Worm (Caenorhabditis elegans) whole organism, early embryonic: ENCODE data around the gene C36C5.14.

Experiments
- F13C5.2 ChIP-seq: sonication (generic microtip); optimal IDR thresholded peaks from 2 replicates; lab custom pipeline; 2017; ENCODE audit warnings: mild to moderate bottlenecking, missing genetic modification characterization, inconsistent platforms, missing compliant biosample characterization
- aly-1 ChIP-seq: sonication (generic microtip); optimal IDR thresholded peaks from 2 replicates; lab custom pipeline; 2016; ENCODE audit warnings: missing genetic modification characterization, missing compliant biosample characterization
- ama-1 ChIP-seq: fragments of 150-350 bp; optimal IDR thresholded peaks from 2 replicates; lab custom pipeline; 2014
- ceh-36 ChIP-seq: sonication (generic microtip); optimal IDR thresholded peaks from 2 replicates; lab custom pipeline; 2016; ENCODE audit warnings: missing genetic modification characterization, inconsistent platforms, missing compliant biosample characterization
- flt-1 ChIP-seq: fragments of 200-800 bp; sonication (Bioruptor generic); IDR thresholded peaks from 2 replicates; pipeline ENCODE4 v1.3.6; 2022; ENCODE audit warnings: missing genetic modification characterization, missing compliant biosample characterization
- hmbx-1 ChIP-seq: sonication (generic microtip); optimal IDR thresholded peaks from 2 replicates; lab custom pipeline; 2016; ENCODE audit warnings: mild to moderate bottlenecking, missing genetic modification characterization, missing compliant biosample characterization
- hmg-4 ChIP-seq: fragments of 200-800 bp; sonication (Bioruptor generic); optimal IDR thresholded peaks from 2 replicates; lab custom pipeline; 2018; ENCODE audit warnings: mild to moderate bottlenecking, missing genetic modification characterization, missing compliant biosample characterization
- pes-1 ChIP-seq: fragments of 200-800 bp; sonication (Bioruptor generic); IDR thresholded peaks from 2 replicates; pipeline ENCODE4 v1.3.6; 2022; ENCODE audit warnings: missing genetic modification reagents, missing genetic modification characterization, missing compliant biosample characterization
- scrt-1 ChIP-seq: fragments of 200-800 bp; sonication (Bioruptor generic); IDR thresholded peaks from 2 replicates; pipeline ENCODE4 v1.3.6; 2022; ENCODE audit warnings: missing genetic modification characterization, missing compliant biosample characterization
- tbx-11 ChIP-seq: fragments of 200-800 bp; sonication (Bioruptor generic); IDR thresholded peaks from 2 replicates; pipeline ENCODE4 v1.3.6; 2022; ENCODE audit warnings: missing genetic modification characterization, missing compliant biosample characterization
- tbx-37 ChIP-seq: fragments of 200-800 bp; sonication (Bioruptor generic); conservative IDR thresholded peaks from 2 replicates; pipeline ENCODE4 v1.3.6; 2022; ENCODE audit warnings: missing genetic modification reagents, missing genetic modification characterization, missing compliant biosample characterization

DNA sequence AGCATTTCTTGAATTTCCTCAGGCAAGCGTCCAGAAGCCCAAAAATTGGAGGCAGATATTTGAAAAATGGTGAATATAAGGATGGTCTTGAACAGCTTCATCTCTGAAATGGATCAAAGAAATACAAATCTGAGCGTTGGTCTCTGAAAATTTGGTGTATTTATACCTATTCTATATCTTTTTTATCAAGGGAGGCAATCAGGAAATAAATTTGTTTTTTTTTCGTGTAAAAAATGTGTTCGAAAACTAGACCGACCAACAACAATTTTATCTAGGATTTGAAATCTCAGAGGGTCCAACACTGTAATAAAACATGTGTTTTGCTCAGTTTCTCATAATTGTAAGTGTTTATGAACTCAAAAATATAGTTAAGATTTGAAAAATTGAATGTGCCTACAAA, 43.6 kb downstream of the C36C5.14 start, which contains the start of gene srt-56:
- no peak for TF ChIP-seq ceh-36 (tag; lab: Kevin White, UChicago)
- TF ChIP-seq hmbx-1, result no peak
- no peak for TF ChIP-seq hmg-4
- no peak for TF ChIP-seq tbx-11 (GFP tag; lab: Robert Waterston, UW)
- no peak for TF ChIP-seq scrt-1
- no peak for TF ChIP-seq pes-1
- no peak for TF ChIP-seq ama-1 (lab: Kevin White, UChicago)
- no peak for TF ChIP-seq tbx-37 (GFP tag; lab: Robert Waterston, UW)
- TF ChIP-seq flt-1 (GFP tag; lab: Robert Waterston, UW), result no peak
- TF ChIP-seq aly-1, result no peak
- no peak for TF ChIP-seq F13C5.2 (tag; lab: Kevin White, UChicago)
